Worm (Caenorhabditis elegans): ENCODE measurements around the gene C14E2.1.

ce11 chrX:1864946-1865345 is 38.7 kb downstream of the C14E2.1 start, which contains the start of gene tbx-41:
- no peak for TF ChIP-seq nhr-10 (tag; optimal IDR thresholded peaks at IDR 0.05)
- TF ChIP-seq nhr-129 (tag; optimal IDR thresholded peaks at IDR 0.05), result no peak
- TF ChIP-seq nhr-25 (tag; optimal IDR thresholded peaks at IDR 0.05), result no peak
- no peak for TF ChIP-seq blmp-1 (tag; optimal IDR thresholded peaks at IDR 0.05; ENCODE audit: insufficient read depth)
- TF ChIP-seq mdl-1 (tag; optimal IDR thresholded peaks at IDR 0.05), result no peak
- no peak for TF ChIP-seq Y55F3AM.14 (GFP tag; optimal IDR thresholded peaks at IDR 0.05)
- no peak for TF ChIP-seq nhr-237 (tag; optimal IDR thresholded peaks at IDR 0.05)
- no peak for TF ChIP-seq egl-27 (tag; optimal IDR thresholded peaks at IDR 0.05)
- no peak for TF ChIP-seq nhr-23 (tag; optimal IDR thresholded peaks at IDR 0.05)
- no peak for TF ChIP-seq unc-39 (tag; optimal IDR thresholded peaks at IDR 0.05)
- TF ChIP-seq fos-1 (tag; optimal IDR thresholded peaks at IDR 0.05), result no peak
- TF ChIP-seq nhr-6 (tag; optimal IDR thresholded peaks at IDR 0.05), result no peak
- TF ChIP-seq ceh-82 (tag; optimal IDR thresholded peaks at IDR 0.05), result no peak

Data from whole organism, L2 larva.